Worm (Caenorhabditis elegans): ENCODE measurements around the gene F29A7.8.

Gene F29A7.8

DNA sequence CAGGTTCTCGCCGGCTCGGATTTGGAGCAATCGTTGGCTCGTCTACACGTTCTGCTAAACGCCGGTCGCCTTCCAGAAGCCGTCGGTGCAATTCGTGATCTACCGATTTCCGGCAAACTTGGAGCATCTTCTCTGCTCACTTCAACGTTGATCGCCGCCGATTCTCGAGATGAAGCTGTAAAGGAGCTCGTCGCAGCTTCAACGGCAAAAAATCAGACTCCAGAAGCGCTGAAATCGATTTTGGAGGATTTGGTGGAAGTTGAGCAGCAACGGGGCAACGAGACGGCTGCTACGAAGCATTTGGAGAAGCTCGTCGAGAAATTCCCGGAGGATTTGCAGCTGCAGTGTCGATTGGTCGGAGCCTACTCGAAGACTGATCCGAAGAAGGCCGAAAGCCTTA lies 33.8 kb upstream of the F29A7.8 start:
- TF ChIP-seq flt-1 (GFP tag; IDR thresholded peaks at IDR 0.05) (no peak), ztf-23 (GFP tag; IDR thresholded peaks at IDR 0.05) (no peak), ref-1 (GFP tag; conservative IDR thresholded peaks at IDR 0.05) (no peak), tab-1 (GFP tag; IDR thresholded peaks at IDR 0.05) (no peak), cog-1 (tag; optimal IDR thresholded peaks at IDR 0.05) (no peak), ztf-29 (GFP tag; IDR thresholded peaks at IDR 0.05) (no peak), klf-2 (GFP tag; conservative IDR thresholded peaks at IDR 0.05) (no peak), T22C8.4 (GFP tag; IDR thresholded peaks at IDR 0.05) (no peak), med-1 (GFP tag; optimal IDR thresholded peaks at IDR 0.05; ENCODE audit: insufficient read depth) (no peak)

DNA sequence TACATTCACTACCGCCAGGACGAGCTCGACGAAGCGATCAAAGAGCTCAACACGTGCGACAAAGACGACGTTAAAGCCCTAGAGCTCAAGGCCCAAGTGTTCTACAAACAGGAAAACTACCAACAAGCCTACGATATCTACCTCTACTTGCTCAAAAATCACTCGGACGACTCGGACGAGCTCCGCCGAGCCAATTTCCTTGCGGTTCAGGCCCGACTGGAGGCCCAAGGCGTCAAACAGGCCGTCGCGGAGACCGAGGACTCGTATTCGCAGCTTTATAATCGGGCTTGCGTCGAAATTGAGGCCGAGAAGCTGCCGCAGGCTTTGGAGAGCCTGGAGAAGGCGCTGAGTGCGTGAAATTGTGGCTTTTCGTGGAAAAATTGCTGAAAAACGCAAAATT lies 30.0 kb upstream of the F29A7.8 start:
- no peak for TF ChIP-seq med-1 (GFP tag; optimal IDR thresholded peaks at IDR 0.05; ENCODE audit: insufficient read depth)
- TF ChIP-seq T22C8.4 (GFP tag; IDR thresholded peaks at IDR 0.05), result no peak
- TF ChIP-seq tab-1 (GFP tag; IDR thresholded peaks at IDR 0.05), result no peak
- TF ChIP-seq ztf-23 (GFP tag; IDR thresholded peaks at IDR 0.05), result no peak
- no peak for TF ChIP-seq cog-1 (tag; optimal IDR thresholded peaks at IDR 0.05)
- no peak for TF ChIP-seq klf-2 (GFP tag; conservative IDR thresholded peaks at IDR 0.05)
- no peak for TF ChIP-seq ref-1 (GFP tag; conservative IDR thresholded peaks at IDR 0.05)
- TF ChIP-seq flt-1 (GFP tag; IDR thresholded peaks at IDR 0.05), result no peak
- no peak for TF ChIP-seq ztf-29 (GFP tag; IDR thresholded peaks at IDR 0.05)

DNA sequence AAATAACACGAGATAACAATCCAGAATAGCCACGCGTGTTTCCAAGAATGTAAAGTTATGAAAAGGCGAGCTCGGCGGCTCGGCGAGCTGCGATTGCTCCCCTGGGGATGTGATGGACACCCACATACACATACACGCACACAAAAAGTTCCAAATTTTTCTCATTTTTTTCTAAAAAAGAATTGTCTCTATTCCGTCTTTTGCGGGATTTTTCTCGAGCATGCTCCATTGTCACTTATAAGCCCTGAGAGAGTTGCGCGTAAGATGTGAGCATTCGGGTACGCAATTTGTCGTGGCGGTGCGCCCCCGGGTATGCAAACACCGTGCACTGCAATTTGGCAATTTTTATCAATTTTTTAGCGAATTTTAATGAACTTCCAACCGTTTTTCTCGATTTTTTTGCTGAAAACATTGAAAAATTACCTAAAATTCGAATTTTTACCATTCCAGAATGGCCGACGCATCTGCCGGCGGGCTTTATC lies 29.2 kb upstream of the F29A7.8 start, which contains the start of the genes F08D12.12 and srpa-72:
F08D12.12 (minus strand) TSS at position 51 of the 482 bp plus-strand sequence.
srpa-72 (plus strand) TSS at position 451 of the 482 bp plus-strand sequence.
- TF ChIP-seq flt-1 (GFP tag; IDR thresholded peaks at IDR 0.05), result no peak
- TF ChIP-seq ztf-23 (GFP tag; IDR thresholded peaks at IDR 0.05), result no peak
- TF ChIP-seq ref-1 (GFP tag; conservative IDR thresholded peaks at IDR 0.05), result no peak
- no peak for TF ChIP-seq cog-1 (tag; optimal IDR thresholded peaks at IDR 0.05)
- no peak; the same call in 1 of the 2 replicates for TF ChIP-seq ztf-29 (GFP tag; IDR thresholded peaks at IDR 0.05)
- no peak for TF ChIP-seq tab-1 (GFP tag; IDR thresholded peaks at IDR 0.05)
- TF ChIP-seq klf-2 (GFP tag; conservative IDR thresholded peaks at IDR 0.05), result no peak
- TF ChIP-seq med-1 (GFP tag; optimal IDR thresholded peaks at IDR 0.05; ENCODE audit: insufficient read depth), result no peak
- TF ChIP-seq T22C8.4 (GFP tag; IDR thresholded peaks at IDR 0.05), result no peak

DNA sequence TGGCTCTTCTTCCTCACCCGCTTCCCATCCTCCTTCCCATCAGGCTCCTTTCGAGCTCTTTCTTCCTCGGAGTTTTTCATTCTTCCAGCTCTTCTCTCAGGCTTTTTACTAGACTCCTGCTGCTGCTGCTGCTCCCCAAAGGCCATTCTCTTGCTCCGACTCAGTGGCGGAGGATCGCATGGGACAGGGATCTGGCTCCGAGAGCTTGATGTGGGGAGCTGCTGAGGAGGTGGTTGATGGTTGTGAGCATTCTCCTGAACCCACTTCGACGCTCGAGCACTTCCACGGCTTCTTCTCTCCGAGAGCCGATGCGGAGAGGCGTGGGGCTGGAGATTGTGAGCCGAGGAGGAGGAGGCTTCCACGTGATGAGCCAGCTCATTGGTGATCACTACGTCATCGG lies 27.9 kb upstream of the F29A7.8 start:
- TF ChIP-seq ref-1 (GFP tag; conservative IDR thresholded peaks at IDR 0.05), result no peak
- no peak for TF ChIP-seq tab-1 (GFP tag; IDR thresholded peaks at IDR 0.05)
- no peak for TF ChIP-seq ztf-23 (GFP tag; IDR thresholded peaks at IDR 0.05)
- TF ChIP-seq ztf-29 (GFP tag; IDR thresholded peaks at IDR 0.05), result no peak
- no peak for TF ChIP-seq T22C8.4 (GFP tag; IDR thresholded peaks at IDR 0.05)
- TF ChIP-seq flt-1 (GFP tag; IDR thresholded peaks at IDR 0.05), result no peak
- TF ChIP-seq cog-1 (tag; optimal IDR thresholded peaks at IDR 0.05), result no peak

DNA sequence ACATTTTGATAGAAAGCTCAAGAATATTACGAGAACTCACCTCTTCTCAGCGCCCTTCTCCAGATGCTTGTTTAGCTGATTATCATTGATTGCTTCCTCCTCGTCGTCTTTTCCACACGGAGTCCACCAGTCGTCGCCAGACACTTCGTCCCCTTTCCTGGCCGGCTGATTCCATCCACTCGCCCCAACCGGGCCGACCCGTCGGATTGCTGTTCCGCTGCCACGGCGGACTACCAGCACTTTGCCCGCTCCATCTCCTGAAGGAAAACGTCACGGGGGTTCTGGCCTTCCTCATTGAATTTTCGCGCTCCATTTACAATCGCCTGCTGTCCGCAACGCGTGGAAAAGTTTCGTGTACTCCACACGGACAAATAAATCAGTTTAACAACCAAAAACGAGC lies 25.5 kb upstream of the F29A7.8 start:
- TF ChIP-seq tab-1 (GFP tag; IDR thresholded peaks at IDR 0.05) (no peak), ztf-23 (GFP tag; IDR thresholded peaks at IDR 0.05) (no peak), ztf-29 (GFP tag; IDR thresholded peaks at IDR 0.05) (no peak), flt-1 (GFP tag; IDR thresholded peaks at IDR 0.05) (no peak), ref-1 (GFP tag; conservative IDR thresholded peaks at IDR 0.05) (no peak), klf-2 (GFP tag; conservative IDR thresholded peaks at IDR 0.05) (no peak), med-1 (GFP tag; optimal IDR thresholded peaks at IDR 0.05; ENCODE audit: insufficient read depth) (no peak), cog-1 (tag; optimal IDR thresholded peaks at IDR 0.05) (no peak), T22C8.4 (GFP tag; IDR thresholded peaks at IDR 0.05) (no peak)

DNA sequence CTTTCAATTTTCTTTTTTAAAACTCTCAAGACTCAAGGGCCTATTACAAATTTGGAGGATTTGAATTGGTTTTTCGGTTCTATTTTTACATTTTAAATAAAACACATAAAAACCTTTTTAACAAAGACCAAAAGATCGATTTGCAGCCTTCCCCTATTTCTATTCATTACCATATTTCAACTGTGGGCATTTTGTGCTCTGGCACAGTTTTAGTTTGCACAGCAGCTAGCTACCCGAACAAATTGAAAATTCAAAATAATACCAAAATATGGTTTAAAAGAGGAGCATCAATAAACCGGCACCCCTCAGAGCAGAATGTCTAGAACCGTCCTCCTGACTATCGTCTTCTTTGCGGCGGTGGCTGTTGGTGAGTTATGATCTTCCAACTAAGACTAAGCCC lies 23.5 kb upstream of the F29A7.8 start, which contains the start of gene F08D12.2:
F08D12.2 (plus strand) TSS at position 301 of the 400 bp plus-strand sequence.
- TF ChIP-seq ztf-29 (GFP tag; IDR thresholded peaks at IDR 0.05), result no peak
- no peak for TF ChIP-seq flt-1 (GFP tag; IDR thresholded peaks at IDR 0.05)
- TF ChIP-seq cog-1 (tag; optimal IDR thresholded peaks at IDR 0.05), result no peak
- no peak for TF ChIP-seq T22C8.4 (GFP tag; IDR thresholded peaks at IDR 0.05)
- TF ChIP-seq tab-1 (GFP tag; IDR thresholded peaks at IDR 0.05), result no peak
- no peak for TF ChIP-seq med-1 (GFP tag; optimal IDR thresholded peaks at IDR 0.05; ENCODE audit: insufficient read depth)
- TF ChIP-seq klf-2 (GFP tag; conservative IDR thresholded peaks at IDR 0.05), result no peak

DNA sequence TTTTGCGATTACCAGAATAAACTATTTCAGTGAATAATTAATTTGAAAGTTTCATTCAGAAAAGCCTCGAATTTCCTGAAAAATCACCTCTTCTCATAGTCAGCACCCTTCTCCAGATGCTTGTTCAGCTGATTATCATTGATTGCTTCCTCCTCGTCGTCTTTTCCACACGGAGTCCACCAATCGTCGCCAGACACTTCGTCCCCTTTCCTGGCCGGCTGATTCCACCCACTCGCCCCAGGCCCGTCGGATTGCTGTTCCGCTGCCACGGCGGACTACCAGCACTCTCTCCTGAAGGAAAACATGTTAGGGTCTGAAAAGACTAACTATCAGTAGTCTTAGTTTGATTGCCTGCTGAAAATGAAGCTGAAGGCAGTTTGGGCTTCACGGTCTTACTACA lies 22.9 kb upstream of the F29A7.8 start:
- TF ChIP-seq ztf-29 (GFP tag; IDR thresholded peaks at IDR 0.05) (no peak), ztf-23 (GFP tag; IDR thresholded peaks at IDR 0.05) (no peak), ref-1 (GFP tag; conservative IDR thresholded peaks at IDR 0.05) (no peak), cog-1 (tag; optimal IDR thresholded peaks at IDR 0.05) (no peak), flt-1 (GFP tag; IDR thresholded peaks at IDR 0.05) (no peak), med-1 (GFP tag; optimal IDR thresholded peaks at IDR 0.05; ENCODE audit: insufficient read depth) (no peak), klf-2 (GFP tag; conservative IDR thresholded peaks at IDR 0.05) (no peak), T22C8.4 (GFP tag; IDR thresholded peaks at IDR 0.05) (no peak), tab-1 (GFP tag; IDR thresholded peaks at IDR 0.05) (no peak)

DNA sequence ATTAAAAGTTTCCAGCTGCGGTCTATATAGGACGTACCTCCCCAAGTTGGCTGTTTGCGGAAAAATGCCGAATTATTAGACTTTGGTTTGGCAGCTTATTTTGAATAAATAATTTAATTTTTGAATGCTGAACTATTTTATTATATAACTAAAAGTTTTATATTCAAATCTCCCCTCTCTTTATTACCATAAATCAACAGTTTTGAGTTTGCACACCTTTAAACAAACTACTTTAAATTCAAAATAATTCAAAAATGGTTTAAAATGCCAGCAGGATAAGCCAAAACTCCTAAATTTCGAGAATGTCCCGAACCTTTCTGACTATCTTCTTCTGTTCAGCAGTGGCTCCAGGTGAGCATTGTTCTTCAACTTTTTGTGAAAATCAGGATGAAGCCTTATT lies 21.4 kb upstream of the F29A7.8 start, which contains the start of gene F08D12.3:
F08D12.3 (plus strand) TSS at position 301 of the 400 bp plus-strand sequence.
- no peak for TF ChIP-seq flt-1 (GFP tag; IDR thresholded peaks at IDR 0.05)
- TF ChIP-seq klf-2 (GFP tag; conservative IDR thresholded peaks at IDR 0.05), result no peak
- no peak for TF ChIP-seq tab-1 (GFP tag; IDR thresholded peaks at IDR 0.05)
- TF ChIP-seq med-1 (GFP tag; optimal IDR thresholded peaks at IDR 0.05; ENCODE audit: insufficient read depth), result no peak
- TF ChIP-seq cog-1 (tag; optimal IDR thresholded peaks at IDR 0.05), result no peak
- no peak for TF ChIP-seq T22C8.4 (GFP tag; IDR thresholded peaks at IDR 0.05)
- no peak for TF ChIP-seq ztf-29 (GFP tag; IDR thresholded peaks at IDR 0.05)
- no peak for TF ChIP-seq ztf-23 (GFP tag; IDR thresholded peaks at IDR 0.05)
- TF ChIP-seq ref-1 (GFP tag; conservative IDR thresholded peaks at IDR 0.05), result no peak

DNA sequence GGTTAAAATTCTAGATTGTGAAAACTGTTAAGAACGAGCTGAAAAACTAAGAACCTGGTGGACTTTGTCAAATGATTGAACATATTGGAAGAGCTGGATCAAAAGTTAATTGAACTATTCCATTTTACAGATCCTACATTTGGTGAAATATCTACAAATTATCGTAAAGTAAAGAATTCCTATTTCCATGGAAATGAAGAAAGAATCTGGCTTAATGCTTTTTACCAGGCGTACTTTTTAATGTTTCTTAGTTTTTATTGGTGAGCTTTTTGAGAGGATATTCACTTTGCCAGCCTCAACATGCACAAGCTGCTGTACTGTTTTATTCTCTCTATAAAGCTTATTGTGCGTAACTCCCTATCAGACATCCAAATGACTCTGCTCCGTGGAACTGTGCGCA lies 20.0 kb upstream of the F29A7.8 start, which contains the start of gene F08D12.4:
F08D12.4 (plus strand) TSS at position 301 of the 400 bp plus-strand sequence.
- TF ChIP-seq med-1 (GFP tag; optimal IDR thresholded peaks at IDR 0.05; ENCODE audit: insufficient read depth) (no peak), T22C8.4 (GFP tag; IDR thresholded peaks at IDR 0.05) (no peak), klf-2 (GFP tag; conservative IDR thresholded peaks at IDR 0.05) (no peak), flt-1 (GFP tag; IDR thresholded peaks at IDR 0.05) (no peak), ztf-29 (GFP tag; IDR thresholded peaks at IDR 0.05) (no peak), ref-1 (GFP tag; conservative IDR thresholded peaks at IDR 0.05) (no peak), cog-1 (tag; optimal IDR thresholded peaks at IDR 0.05) (no peak), ztf-23 (GFP tag; IDR thresholded peaks at IDR 0.05) (no peak), tab-1 (GFP tag; IDR thresholded peaks at IDR 0.05) (no peak)

Measured in whole organism, midembryonic.